Fruit fly (Drosophila melanogaster) Kc167 (cell line): Measurements from ENCODE around the gene ClC-c.

Experiments
- Sin3A ChIP-seq: fragments of >200 bp; optimal IDR thresholded peaks from 2 replicates; lab custom pipeline; 2018; ENCODE audit warnings: missing external identifiers
- h ChIP-seq: fragments of >200 bp; optimal IDR thresholded peaks from 3 replicates; lab custom pipeline; 2018; ENCODE audit warnings: missing external identifiers
- insv ChIP-seq: fragments of >200 bp; optimal IDR thresholded peaks from 3 replicates; lab custom pipeline; 2018; ENCODE audit warnings: missing external identifiers
- psq ChIP-seq: fragments of >200 bp; optimal IDR thresholded peaks from 2 replicates; lab custom pipeline; 2017; ENCODE audit warnings: missing external identifiers
- ttk ChIP-seq: sonication (Bioruptor generic); optimal IDR thresholded peaks from 2 replicates; lab custom pipeline; 2017; ENCODE audit warnings: missing external identifiers

DNA sequence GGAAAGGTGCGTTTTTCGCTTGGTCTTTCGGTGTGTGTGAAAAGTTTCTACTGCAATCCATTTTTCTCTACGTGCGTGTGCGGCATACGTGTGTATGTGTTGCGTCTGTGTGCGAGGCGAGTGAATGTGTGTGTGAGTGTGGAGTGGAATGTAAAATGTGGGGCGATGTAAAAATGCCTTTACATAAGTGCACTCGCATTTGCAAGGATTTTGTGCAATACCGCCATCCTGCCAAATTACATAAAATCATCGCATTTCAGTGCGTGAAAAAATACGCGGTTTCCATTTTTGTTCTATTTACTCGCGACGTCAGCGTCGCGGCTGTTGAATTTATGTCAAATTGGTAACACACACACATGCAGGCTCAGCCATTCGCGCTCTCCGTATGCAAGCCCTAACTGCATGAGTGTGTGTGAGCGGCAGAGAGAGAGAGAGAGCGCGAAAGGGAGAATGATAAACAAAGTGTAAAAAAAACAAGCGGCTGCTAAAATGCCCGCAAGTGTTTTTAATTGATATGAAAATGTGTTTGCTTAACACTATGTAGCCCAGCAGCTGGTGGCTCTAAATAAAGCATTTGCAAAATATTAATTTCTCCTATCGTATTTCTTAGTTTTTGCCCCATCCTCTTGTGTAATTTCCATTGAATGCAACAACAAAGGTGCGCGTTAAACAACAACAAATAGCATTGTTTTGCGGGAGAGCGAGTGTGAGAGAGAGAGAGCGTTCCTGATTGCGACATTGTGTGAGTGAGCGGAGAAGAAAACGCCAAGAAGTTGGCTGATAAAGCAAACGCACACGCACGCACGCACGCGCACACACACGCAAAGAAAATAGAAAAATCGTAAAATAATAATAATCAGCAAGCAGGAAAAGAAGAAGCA lies 37.9 kb upstream of the ClC-c start:
- no peak for TF ChIP-seq ttk (lab: Kevin White, UChicago)
- no peak for TF ChIP-seq insv (lab: Kevin White, UChicago)
- TF ChIP-seq h (lab: Kevin White, UChicago) = no peak
- no peak for TF ChIP-seq Sin3A (lab: Kevin White, UChicago)
- TF ChIP-seq psq (lab: Kevin White, UChicago) = no peak
